Worm (Caenorhabditis elegans): Measurements from ENCODE around the gene C02B10.4.

C02B10.4 gene

ce11 chrIV:5078846-5079245, 12.5 kb upstream of the C02B10.4 start:
- no peak for TF ChIP-seq dmd-9 (GFP tag; IDR thresholded peaks at IDR 0.05)
- no peak for TF ChIP-seq php-3 (GFP tag; IDR thresholded peaks at IDR 0.05)
- TF ChIP-seq aha-1 (tag) = peak; percentile 88
- TF ChIP-seq nhr-25 (tag; optimal IDR thresholded peaks at IDR 0.05; ENCODE audit: borderline replicate concordance, insufficient read depth) = no peak
- peak in 1 of 2 experiments; percentile 32 for TF ChIP-seq daf-16 (GFP tag; optimal IDR thresholded peaks at IDR 0.05)
- no peak for TF ChIP-seq daf-16 (tag; optimal IDR thresholded peaks at IDR 0.05)
- TF ChIP-seq unc-62 (GFP tag; optimal IDR thresholded peaks at IDR 0.05 in 1 of 2) = peak in 1 of 2 experiments; percentile 60
- TF ChIP-seq unc-62 (tag; optimal IDR thresholded peaks at IDR 0.05) = no peak
- TF ChIP-seq ceh-82 (tag; optimal IDR thresholded peaks at IDR 0.05) = no peak
- peak in 1 of 2 experiments; percentile 12 for TF ChIP-seq lsy-2 (tag; optimal IDR thresholded peaks at IDR 0.05)

ce11 chrIV:5081122-5081521, 10.3 kb upstream of the C02B10.4 start:
- TF ChIP-seq lin-39 (tag; optimal IDR thresholded peaks at IDR 0.05) = no peak
- peak; percentile 45 for TF ChIP-seq aha-1 (tag)
- no peak for TF ChIP-seq php-3 (GFP tag; IDR thresholded peaks at IDR 0.05)
- no peak for TF ChIP-seq lir-3 (tag; optimal IDR thresholded peaks at IDR 0.05)
- TF ChIP-seq aly-2 (tag; optimal IDR thresholded peaks at IDR 0.05) = no peak
- no peak for TF ChIP-seq hlh-11 (tag; optimal IDR thresholded peaks at IDR 0.05)
- no peak for TF ChIP-seq ceh-32 (tag; optimal IDR thresholded peaks at IDR 0.05; ENCODE audit: poor library complexity)
- peak in 1 of 2 experiments; percentile 0 for TF ChIP-seq lsy-2 (tag; optimal IDR thresholded peaks at IDR 0.05)
- peak; percentile 48; the same call in 1 of the 2 replicates for TF ChIP-seq hmg-1.1 (GFP tag; IDR thresholded peaks at IDR 0.05)
- peak; percentile 41 for TF ChIP-seq mep-1 (tag; optimal IDR thresholded peaks at IDR 0.05)
- TF ChIP-seq set-16 (GFP tag; IDR thresholded peaks at IDR 0.05) = no peak
- no peak for TF ChIP-seq nhr-28 (tag; optimal IDR thresholded peaks at IDR 0.05)
- TF ChIP-seq hif-1 (tag; optimal IDR thresholded peaks at IDR 0.05) = peak in 1 of 2 experiments; percentile 9
- no peak for TF ChIP-seq F49E8.2 (tag; optimal IDR thresholded peaks at IDR 0.05; ENCODE audit: borderline replicate concordance)
- no peak for TF ChIP-seq mxl-3 (GFP tag; optimal IDR thresholded peaks at IDR 0.05)
- TF ChIP-seq daf-19 (GFP tag; conservative IDR thresholded peaks at IDR 0.05) = no peak
- TF ChIP-seq hlh-30 (tag; optimal IDR thresholded peaks at IDR 0.05; ENCODE audit: insufficient read depth) = peak; percentile 3
- no peak for TF ChIP-seq nhr-10 (tag; optimal IDR thresholded peaks at IDR 0.05)
- no peak for TF ChIP-seq ctbp-1 (GFP tag; IDR thresholded peaks at IDR 0.05)
- no peak for TF ChIP-seq nhr-6 (tag; optimal IDR thresholded peaks at IDR 0.05)
- no peak for TF ChIP-seq ceh-20 (GFP tag; IDR thresholded peaks at IDR 0.05)
- TF ChIP-seq nhr-11 (tag; optimal IDR thresholded peaks at IDR 0.05) = no peak
- no peak for TF ChIP-seq F37D6.2 (tag; optimal IDR thresholded peaks at IDR 0.05)
- TF ChIP-seq rbr-2 (tag; optimal IDR thresholded peaks at IDR 0.05) = peak; percentile 63
- TF ChIP-seq unc-62 (GFP tag; optimal IDR thresholded peaks at IDR 0.05 in 1 of 2) = no peak
- TF ChIP-seq unc-62 (tag; optimal IDR thresholded peaks at IDR 0.05) = no peak
- TF ChIP-seq lin-13 (GFP tag; optimal IDR thresholded peaks at IDR 0.05) = no peak

- TF ChIP-seq dve-1 (tag; optimal IDR thresholded peaks at IDR 0.05; ENCODE audit: insufficient read depth) = peak; percentile 34
- TF ChIP-seq dmd-6 (GFP tag; IDR thresholded peaks at IDR 0.05) = peak; percentile 39
- no peak for TF ChIP-seq nhr-11 (tag; optimal IDR thresholded peaks at IDR 0.05)
- TF ChIP-seq ctbp-1 (GFP tag; IDR thresholded peaks at IDR 0.05) = 0 out of 2 replicates have a peak, but pooled peaks have one; percentile 16
- no peak for TF ChIP-seq daf-16 (GFP tag; optimal IDR thresholded peaks at IDR 0.05)
- peak; percentile 70 for TF ChIP-seq daf-16 (tag; optimal IDR thresholded peaks at IDR 0.05)
- TF ChIP-seq lsy-2 (tag; optimal IDR thresholded peaks at IDR 0.05) = peak in 1 of 2 experiments; percentile 46
- TF ChIP-seq hlh-30 (tag; optimal IDR thresholded peaks at IDR 0.05; ENCODE audit: insufficient read depth) = peak; percentile 9
- peak; percentile 51 for TF ChIP-seq nhr-48 (tag; optimal IDR thresholded peaks at IDR 0.05)
- TF ChIP-seq mep-1 (tag; optimal IDR thresholded peaks at IDR 0.05) = peak; percentile 18
- TF ChIP-seq mdl-1 (tag; optimal IDR thresholded peaks at IDR 0.05) = peak in 1 of 2 experiments; percentile 30
- no peak for TF ChIP-seq ceh-20 (GFP tag; IDR thresholded peaks at IDR 0.05)
- peak; percentile 20 for TF ChIP-seq pqm-1 (tag; optimal IDR thresholded peaks at IDR 0.05)
- no peak for TF ChIP-seq spr-1 (tag; optimal IDR thresholded peaks at IDR 0.05)
- TF ChIP-seq php-3 (GFP tag; IDR thresholded peaks at IDR 0.05) = peak; percentile 63; the same call in 1 of the 2 replicates
- TF ChIP-seq R02D3.7 (tag; optimal IDR thresholded peaks at IDR 0.05) = no peak
- no peak for TF ChIP-seq set-16 (GFP tag; IDR thresholded peaks at IDR 0.05)
- no peak for TF ChIP-seq nhr-25 (tag; optimal IDR thresholded peaks at IDR 0.05; ENCODE audit: borderline replicate concordance, insufficient read depth)
- TF ChIP-seq hlh-11 (tag; optimal IDR thresholded peaks at IDR 0.05) = peak; percentile 72
- peak; percentile 58 for TF ChIP-seq nhr-28 (tag; optimal IDR thresholded peaks at IDR 0.05)
- 0 out of 2 replicates have a peak, but pooled peaks have one; percentile 38 for TF ChIP-seq dmd-8 (GFP tag; IDR thresholded peaks at IDR 0.05)
These were observed 8.4 kb upstream of the C02B10.4 start, which contains the start of gene pygo-1 for ce11 chrIV:5082900-5083530. TSS of gene pygo-1 (plus strand) at chrIV:5083303.
